Worm (Caenorhabditis elegans): ENCODE results near the gene rnh-2.

DNA sequence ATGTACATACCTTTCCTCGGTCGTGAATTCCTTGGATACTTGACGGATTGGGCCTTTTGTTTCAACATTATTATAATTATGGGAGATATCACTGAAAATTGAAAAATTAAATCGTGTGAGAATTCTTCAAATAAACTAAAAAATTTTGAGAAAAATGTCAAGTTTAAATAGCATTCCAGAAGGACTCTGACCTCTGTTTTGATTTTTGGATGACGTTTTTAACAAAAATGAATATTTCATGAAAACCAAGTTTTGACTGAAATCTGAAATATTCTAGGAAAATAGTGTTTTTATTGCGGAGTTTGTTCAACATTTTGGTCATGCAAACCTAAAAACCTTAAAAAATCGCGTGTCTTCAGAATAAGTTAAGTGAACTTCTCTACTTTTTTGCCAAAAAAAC lies 39.2 kb downstream of the rnh-2 start, which contains the start of gene glb-27:
- TF ChIP-seq tra-4 (tag; optimal IDR thresholded peaks at IDR 0.05) (no peak), hmbx-1 (tag; optimal IDR thresholded peaks at IDR 0.05) (no peak), aly-1 (tag; optimal IDR thresholded peaks at IDR 0.05) (no peak), ama-1 (optimal IDR thresholded peaks at IDR 0.05) (no peak), ets-7 (tag; optimal IDR thresholded peaks at IDR 0.05) (no peak)

All from whole organism, early embryonic.